Fruit fly (Drosophila melanogaster) Kc167 (cell line): ENCODE measurements around the gene Mur2B.

Source experiments
- Myc ChIP-seq: fragments of >200 bp; optimal IDR thresholded peaks from 2 replicates; lab custom pipeline; 2017; ENCODE audit warnings: missing external identifiers
- Sin3A ChIP-seq: fragments of >200 bp; optimal IDR thresholded peaks from 2 replicates; lab custom pipeline; 2018; ENCODE audit warnings: missing external identifiers
- h ChIP-seq: fragments of >200 bp; optimal IDR thresholded peaks from 3 replicates; lab custom pipeline; 2018; ENCODE audit warnings: missing external identifiers
- insv ChIP-seq: fragments of >200 bp; optimal IDR thresholded peaks from 3 replicates; lab custom pipeline; 2018; ENCODE audit warnings: missing external identifiers
- psq ChIP-seq: fragments of >200 bp; optimal IDR thresholded peaks from 2 replicates; lab custom pipeline; 2017; ENCODE audit warnings: missing external identifiers
- ttk ChIP-seq: sonication (Bioruptor generic); optimal IDR thresholded peaks from 2 replicates; lab custom pipeline; 2017; ENCODE audit warnings: missing external identifiers

The Mur2B gene

dm6 chrX:1560042-1561019 lies 108.3 kb downstream of the Mur2B start:
- TF ChIP-seq insv (lab: Kevin White, UChicago) (no peak), Sin3A (no peak), ttk (lab: Kevin White, UChicago) (no peak), psq (lab: Kevin White, UChicago) (no peak), h (lab: Kevin White, UChicago) (no peak), Myc (lab: Kevin White, UChicago) (no peak)

dm6 chrX:1538638-1539037 lies 129.9 kb downstream of the Mur2B start:
- no peak for TF ChIP-seq h (lab: Kevin White, UChicago)
- TF ChIP-seq psq (lab: Kevin White, UChicago) = no peak
- no peak for TF ChIP-seq Sin3A
- TF ChIP-seq insv (lab: Kevin White, UChicago) = no peak
- TF ChIP-seq Myc (lab: Kevin White, UChicago) = no peak
- TF ChIP-seq ttk (lab: Kevin White, UChicago) = no peak

DNA sequence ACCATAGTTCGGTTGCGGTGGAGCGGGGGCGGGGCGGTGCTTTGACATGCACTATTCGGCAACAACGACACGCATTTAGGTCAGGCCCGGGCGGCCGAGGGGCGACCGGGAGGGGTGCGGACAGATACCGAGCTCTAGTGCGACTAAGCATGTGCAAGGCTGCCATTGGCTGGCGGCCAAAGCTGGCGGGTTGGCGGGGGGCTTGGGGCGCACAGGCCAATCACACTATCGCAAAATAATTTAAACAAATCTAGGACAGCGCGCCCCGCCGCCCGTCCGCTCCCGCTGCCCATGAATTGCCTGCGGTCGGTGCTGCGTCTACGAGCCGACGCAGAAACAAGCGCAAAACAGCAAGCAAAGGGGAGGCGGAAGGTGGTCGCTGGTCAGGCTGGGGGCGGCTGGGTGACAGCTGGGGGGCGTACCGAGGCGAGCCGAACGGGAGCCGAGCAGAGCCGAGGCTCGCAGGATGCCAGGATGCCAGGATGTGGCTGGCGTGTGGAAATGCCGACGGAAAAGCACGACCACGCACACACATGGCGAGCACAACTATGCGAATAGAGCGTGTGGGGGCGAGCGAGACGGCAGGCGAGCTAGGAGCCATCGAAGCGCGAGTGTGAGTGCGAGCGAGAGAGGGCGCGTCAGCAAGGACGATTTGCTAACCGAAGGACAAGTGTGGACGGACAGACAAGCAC lies 133.2 kb downstream of the Mur2B start:
- TF ChIP-seq psq (lab: Kevin White, UChicago) (no peak), h (lab: Kevin White, UChicago) (no peak), insv (lab: Kevin White, UChicago) (no peak), Sin3A (no peak)

DNA sequence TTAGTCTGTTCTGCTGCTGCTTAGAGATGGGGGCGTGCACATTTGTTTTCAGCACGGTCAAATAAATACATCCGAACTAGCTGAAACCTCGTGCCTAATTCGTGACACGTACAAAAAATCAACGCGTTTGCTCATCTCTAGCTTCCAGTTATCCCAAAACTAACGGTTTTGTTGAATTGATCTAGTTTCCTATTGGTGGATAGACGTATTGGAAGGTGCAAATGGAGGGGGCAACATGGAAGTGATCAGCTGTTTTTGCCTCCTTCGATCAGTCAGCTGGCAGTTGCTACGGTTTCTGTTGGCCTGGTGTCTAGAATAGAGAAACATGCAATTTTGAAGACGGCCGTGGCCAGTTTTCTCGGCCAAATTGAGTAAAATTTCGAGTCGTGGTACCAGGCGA lies 151.0 kb downstream of the Mur2B start:
- TF ChIP-seq insv (lab: Kevin White, UChicago) (no peak), Myc (lab: Kevin White, UChicago) (no peak), h (lab: Kevin White, UChicago) (no peak), ttk (lab: Kevin White, UChicago) (no peak), psq (lab: Kevin White, UChicago) (no peak), Sin3A (no peak)

DNA sequence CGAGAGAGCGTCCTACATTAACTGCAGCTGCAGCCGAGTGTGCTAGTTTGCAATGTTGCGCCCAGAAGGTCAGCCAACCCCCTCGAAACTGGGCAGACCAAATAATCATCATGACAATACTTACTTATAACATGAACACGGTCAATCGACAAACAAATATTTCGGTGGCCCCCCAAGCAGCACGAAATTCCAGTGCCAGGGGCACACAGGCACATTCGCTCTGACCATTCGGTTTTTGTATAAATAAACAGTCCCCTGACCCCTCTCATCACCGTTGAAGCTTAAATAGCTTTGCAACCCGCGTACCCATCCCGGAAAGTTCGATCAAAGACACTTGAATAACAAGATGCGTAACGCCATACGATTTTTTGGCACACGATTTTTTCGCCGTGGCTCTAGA lies 154.7 kb downstream of the Mur2B start:
- no peak for TF ChIP-seq psq (lab: Kevin White, UChicago)
- no peak for TF ChIP-seq insv (lab: Kevin White, UChicago)
- TF ChIP-seq ttk (lab: Kevin White, UChicago) = no peak
- no peak for TF ChIP-seq h (lab: Kevin White, UChicago)
- TF ChIP-seq Myc (lab: Kevin White, UChicago) = no peak
- no peak for TF ChIP-seq Sin3A

dm6 chrX:1512753-1513226 lies 155.8 kb downstream of the Mur2B start, which contains the start of gene CG14795:
Gene CG14795, minus strand, starts transcription at chrX:1512803.
- TF ChIP-seq Sin3A (no peak), insv (lab: Kevin White, UChicago) (no peak), ttk (lab: Kevin White, UChicago) (no peak)

dm6 chrX:1508241-1508823 lies 160.3 kb downstream of the Mur2B start:
- no peak for TF ChIP-seq Sin3A
- no peak for TF ChIP-seq insv (lab: Kevin White, UChicago)
- no peak for TF ChIP-seq h (lab: Kevin White, UChicago)
- TF ChIP-seq Myc (lab: Kevin White, UChicago) = no peak
- TF ChIP-seq psq (lab: Kevin White, UChicago) = no peak
- no peak for TF ChIP-seq ttk (lab: Kevin White, UChicago)

dm6 chrX:1507751-1508150 lies 160.8 kb downstream of the Mur2B start, which contains the start of gene Nmdar2:
Gene Nmdar2, minus strand, starts transcription at chrX:1507809.
- TF ChIP-seq Sin3A (no peak), psq (lab: Kevin White, UChicago) (no peak), Myc (lab: Kevin White, UChicago) (no peak), insv (lab: Kevin White, UChicago) (no peak), ttk (lab: Kevin White, UChicago) (no peak), h (lab: Kevin White, UChicago) (no peak)

DNA sequence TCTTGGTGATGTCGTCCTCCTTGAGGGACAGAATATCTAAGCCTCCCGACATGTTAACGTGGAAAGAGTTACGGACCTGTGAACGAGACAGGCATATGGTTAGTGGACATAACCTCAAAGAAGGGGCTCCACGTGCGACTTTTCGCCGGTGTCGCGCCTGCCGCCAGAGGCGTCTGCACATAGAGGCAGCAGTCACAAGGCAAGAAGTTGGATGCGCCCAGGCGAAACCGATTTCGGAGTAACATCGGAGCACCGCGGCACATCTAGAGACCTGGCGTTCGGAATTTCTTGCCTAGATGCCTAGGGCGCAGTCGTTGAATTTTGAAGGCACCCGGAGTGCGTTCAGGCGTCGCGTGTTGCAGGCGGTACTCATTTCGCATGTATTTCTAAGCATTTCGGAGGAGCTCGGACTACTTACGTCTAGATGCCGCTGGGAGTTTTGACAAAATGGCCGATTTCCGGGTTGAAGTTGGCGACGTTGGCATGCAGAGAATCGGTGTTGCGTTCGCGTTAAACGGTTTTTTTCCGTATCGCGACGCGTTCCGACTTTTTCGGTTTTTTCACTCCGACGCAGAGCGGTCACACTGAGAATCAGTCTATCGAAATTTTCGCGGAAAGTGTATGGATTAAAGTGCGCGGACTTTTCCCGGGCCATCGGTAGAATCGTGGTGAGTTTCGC lies 185.6 kb downstream of the Mur2B start, which contains the start of the genes sta and inc:
TSS of gene sta (minus strand) at position 574 of the 679 bp plus-strand sequence.
TSS of gene inc (plus strand) at position 640 of the 679 bp plus-strand sequence.
- TF ChIP-seq ttk (lab: Kevin White, UChicago) = no peak
- no peak for TF ChIP-seq Myc (lab: Kevin White, UChicago)
- no peak for TF ChIP-seq psq (lab: Kevin White, UChicago)
- no peak for TF ChIP-seq Sin3A
- TF ChIP-seq h (lab: Kevin White, UChicago) = no peak

dm6 chrX:1480426-1480825 lies 188.2 kb downstream of the Mur2B start:
- TF ChIP-seq Sin3A (no peak), insv (lab: Kevin White, UChicago) (no peak), psq (lab: Kevin White, UChicago) (no peak), h (lab: Kevin White, UChicago) (no peak), ttk (lab: Kevin White, UChicago) (no peak), Myc (lab: Kevin White, UChicago) (no peak)
